Fruit fly (Drosophila melanogaster): Measurements from ENCODE around the gene rho-5.

DNA sequence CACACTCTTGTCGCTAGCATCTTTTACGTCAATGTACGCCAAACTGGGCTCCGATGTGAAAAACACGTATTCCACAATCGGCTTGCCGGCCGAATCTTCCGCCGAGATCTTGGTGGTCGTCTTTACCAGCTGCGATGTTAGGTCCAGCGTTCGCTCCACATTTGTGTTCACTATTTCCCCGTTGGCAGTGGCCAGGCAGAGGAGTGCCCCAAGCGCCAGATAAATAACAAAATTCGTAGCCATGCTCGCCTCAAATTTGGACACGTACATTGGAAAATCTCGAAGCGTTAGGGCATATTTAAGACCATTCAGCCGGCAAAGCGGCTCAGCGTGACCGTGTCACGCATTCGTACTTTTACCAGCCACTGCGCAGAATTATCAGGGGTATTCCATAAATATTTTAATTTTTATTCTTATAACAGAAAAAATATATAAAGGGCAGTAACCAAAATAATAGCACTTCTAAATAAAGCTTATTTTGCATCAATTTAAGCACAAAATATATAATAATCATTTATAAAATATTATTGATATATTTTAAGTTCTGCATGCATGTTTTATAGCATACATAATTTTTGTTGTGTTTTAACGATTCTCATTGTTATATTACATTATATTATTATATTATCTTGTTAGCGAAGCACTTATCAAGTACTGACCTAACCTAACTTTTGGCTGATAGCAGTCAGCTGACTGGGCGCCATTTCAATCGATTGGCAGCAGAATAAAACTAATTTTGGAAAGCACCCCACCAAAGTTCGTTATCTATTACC lies 1.9 kb upstream of the rho-5 start, which contains the start of the genes CG33303 and dpr19:
- TF ChIP-seq CG8478 (optimal IDR thresholded peaks at IDR 0.05): no peak
- no peak for TF ChIP-seq CTCF (optimal IDR thresholded peaks at IDR 0.05)

Data from S2 (cell line).